Worm (Caenorhabditis elegans): ENCODE measurements around the gene T25B2.2.

- TF ChIP-seq med-1 (GFP tag; optimal IDR thresholded peaks at IDR 0.05; ENCODE audit: insufficient read depth) (no peak), ref-1 (GFP tag; conservative IDR thresholded peaks at IDR 0.05) (no peak), ztf-23 (GFP tag; IDR thresholded peaks at IDR 0.05) (no peak), tab-1 (GFP tag; IDR thresholded peaks at IDR 0.05) (no peak), T22C8.4 (GFP tag; IDR thresholded peaks at IDR 0.05) (no peak), flt-1 (GFP tag; IDR thresholded peaks at IDR 0.05) (no peak), cog-1 (tag; optimal IDR thresholded peaks at IDR 0.05) (no peak), ztf-29 (GFP tag; IDR thresholded peaks at IDR 0.05) (no peak)
Observed at ce11 chrX:6145921-6146320, 23.5 kb upstream of the T25B2.2 start.
